Fruit fly (Drosophila melanogaster) whole organism, wandering third instar larva: ENCODE results near the gene CG3604.

Source experiments
- HLH106 ChIP-seq: fragments of 200-800 bp; optimal IDR thresholded peaks from 3 replicates; lab custom pipeline; 2019; ENCODE audit warnings: missing biosample characterization, mild to moderate bottlenecking, missing genetic modification characterization, moderate library complexity
- Hr78 ChIP-seq: fragments of >200 bp; optimal IDR thresholded peaks from 2 replicates; lab custom pipeline; 2017; ENCODE audit warnings: missing biosample characterization, missing genetic modification characterization
- Myc ChIP-seq: fragments of >200 bp; optimal IDR thresholded peaks from 2 replicates; lab custom pipeline; 2017
- dl ChIP-seq, 2 experiments: fragments of 175-275, 200-275 bp in 1 of 2; fragments of 200-275 bp in 1 of 2; sonication (Bioruptor generic); optimal IDR thresholded peaks; lab custom pipeline; 2018; ENCODE audit warnings: mild to moderate bottlenecking in 2 of 2, missing biosample characterization in 2 of 2, missing genetic modification characterization in 2 of 2, moderate library complexity in 2 of 2; ENCODE audit not compliant: partially characterized antibody in 2 of 2, insufficient read depth in 1 of 2
- ey ChIP-seq: fragments of 200-800 bp; sonication (Bioruptor generic); optimal IDR thresholded peaks from 2 replicates; lab custom pipeline; 2016; ENCODE audit warnings: missing biosample characterization, missing genetic modification characterization
- fru ChIP-seq: fragments of 200-800 bp; sonication (Bioruptor generic); optimal IDR thresholded peaks from 3 replicates; lab custom pipeline; 2016; ENCODE audit warnings: missing biosample characterization, mild to moderate bottlenecking, missing genetic modification characterization
- h ChIP-seq: fragments of 200-800 bp; sonication (Bioruptor generic); optimal IDR thresholded peaks from 3 replicates; lab custom pipeline; 2016; ENCODE audit warnings: missing biosample characterization, mild to moderate bottlenecking, missing genetic modification characterization
- lola ChIP-seq: fragments of >200 bp; optimal IDR thresholded peaks from 2 replicates; lab custom pipeline; 2017; ENCODE audit warnings: missing biosample characterization, missing genetic modification characterization
- pan ChIP-seq: fragments of >200 bp; optimal IDR thresholded peaks from 2 replicates; lab custom pipeline; 2017
- psq ChIP-seq: fragments of 200-800 bp; sonication (Bioruptor generic); optimal IDR thresholded peaks from 3 replicates; lab custom pipeline; 2017; ENCODE audit warnings: missing biosample characterization, mild to moderate bottlenecking, missing genetic modification characterization, moderate library complexity
- usp ChIP-seq: fragments of >200 bp; optimal IDR thresholded peaks from 2 replicates; lab custom pipeline; 2017; ENCODE audit warnings: missing biosample characterization, missing genetic modification characterization

DNA sequence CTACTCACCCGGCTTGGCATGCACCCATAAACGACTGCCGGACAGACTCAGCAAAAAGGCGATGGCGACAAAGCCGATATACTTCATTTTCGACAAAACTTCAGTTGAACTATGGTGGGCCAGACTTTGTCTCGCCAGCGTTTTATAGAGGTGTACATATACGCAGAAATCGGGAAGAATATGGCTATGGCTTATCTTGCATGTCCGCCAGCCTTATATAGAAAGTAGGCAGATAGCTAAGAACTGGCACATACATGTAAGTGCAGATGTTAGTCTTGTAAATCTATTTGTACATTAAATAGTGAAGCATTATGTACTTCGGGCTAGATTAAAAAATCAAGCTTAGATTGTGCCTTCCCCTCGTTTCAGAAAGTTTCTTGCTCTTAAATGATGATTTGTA, 4.6 kb downstream of the CG3604 start, which contains the start of gene CG3513:
- TF ChIP-seq Hr78 (GFP tag; lab: Kevin White, UChicago), result no peak
- no peak for TF ChIP-seq dl (GFP tag; optimal IDR thresholded peaks at IDR 0.05; lab: Kevin White, UChicago; ENCODE audit: insufficient read depth in 1 of 2, partially characterized antibody in 2 of 2)
- no peak for TF ChIP-seq usp (GFP tag; lab: Kevin White, UChicago)
- no peak for TF ChIP-seq lola (GFP tag; lab: Kevin White, UChicago)
- no peak for TF ChIP-seq HLH106
- TF ChIP-seq psq (GFP tag; lab: Kevin White, UChicago), result no peak
- no peak for TF ChIP-seq h
- TF ChIP-seq ey (GFP tag; lab: Kevin White, UChicago), result no peak
- no peak for TF ChIP-seq pan
- TF ChIP-seq fru (GFP tag; lab: Kevin White, UChicago), result no peak
- TF ChIP-seq Myc (lab: Kevin White, UChicago), result no peak
